Worm (Caenorhabditis elegans): ENCODE data around the gene npr-2.

ce11 chrIV:9563079-9563478, 16.8 kb downstream of the npr-2 start, which contains the start of gene col-122:
- no peak for TF ChIP-seq nhr-77 (tag; optimal IDR thresholded peaks at IDR 0.05)
- TF ChIP-seq nhr-28 (tag; optimal IDR thresholded peaks at IDR 0.05), result no peak
- no peak for TF ChIP-seq ztf-11 (tag; optimal IDR thresholded peaks at IDR 0.05)
- no peak for TF ChIP-seq nhr-76 (tag; optimal IDR thresholded peaks at IDR 0.05)
- TF ChIP-seq nhr-19 (GFP tag; conservative IDR thresholded peaks at IDR 0.05), result no peak
- TF ChIP-seq mdl-1 (tag; optimal IDR thresholded peaks at IDR 0.05), result no peak
- TF ChIP-seq jun-1 (tag; optimal IDR thresholded peaks at IDR 0.05), result no peak
- no peak for TF ChIP-seq nhr-11 (tag; optimal IDR thresholded peaks at IDR 0.05)
- no peak for TF ChIP-seq skn-1 (tag; optimal IDR thresholded peaks at IDR 0.05)
- TF ChIP-seq egl-27 (tag; optimal IDR thresholded peaks at IDR 0.05), result no peak
- no peak for TF ChIP-seq lin-13 (GFP tag; optimal IDR thresholded peaks at IDR 0.05)
- TF ChIP-seq lin-15B (tag; optimal IDR thresholded peaks at IDR 0.05), result no peak
